Worm (Caenorhabditis elegans): Measurements from ENCODE around the gene gst-4.

DNA sequence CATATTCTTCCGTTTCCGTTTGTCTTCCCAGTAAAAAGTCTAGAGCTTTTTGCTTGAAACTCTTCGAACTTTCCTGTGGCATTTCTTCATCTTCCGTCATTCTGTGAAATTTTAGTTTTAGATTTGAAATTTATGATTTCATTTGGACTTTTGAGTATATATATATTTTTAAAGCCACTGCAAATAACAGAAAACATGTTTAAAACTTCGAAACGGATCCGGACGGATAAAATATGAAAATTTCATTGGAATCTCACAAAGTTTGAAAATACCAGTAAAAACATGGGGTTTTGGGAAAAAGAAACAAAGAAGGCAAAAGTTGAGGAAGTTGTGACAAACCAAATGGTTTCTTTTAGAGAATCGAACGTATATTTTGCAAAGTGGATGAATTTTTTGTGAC is 6.9 kb downstream of the gst-4 start, which contains the start of gene pigs-1:
- no peak for TF ChIP-seq lin-15B (tag; optimal IDR thresholded peaks at IDR 0.05)
- TF ChIP-seq nhr-23 (tag; optimal IDR thresholded peaks at IDR 0.05) = no peak
- TF ChIP-seq lin-39 (tag; optimal IDR thresholded peaks at IDR 0.05) = no peak
- TF ChIP-seq skn-1 (tag; optimal IDR thresholded peaks at IDR 0.05) = no peak
- no peak for TF ChIP-seq snpc-4 (tag; optimal IDR thresholded peaks at IDR 0.05)
- TF ChIP-seq nhr-28 (tag; optimal IDR thresholded peaks at IDR 0.05) = no peak
- TF ChIP-seq tbx-2 (tag; optimal IDR thresholded peaks at IDR 0.05) = no peak
- no peak for TF ChIP-seq pqm-1 (tag; optimal IDR thresholded peaks at IDR 0.05)
- TF ChIP-seq egl-5 (tag; optimal IDR thresholded peaks at IDR 0.05) = no peak
- no peak for TF ChIP-seq ceh-82 (tag; optimal IDR thresholded peaks at IDR 0.05)

All from whole organism, L3 larva.